Worm (Caenorhabditis elegans): ENCODE data around the gene C56A3.8.

DNA sequence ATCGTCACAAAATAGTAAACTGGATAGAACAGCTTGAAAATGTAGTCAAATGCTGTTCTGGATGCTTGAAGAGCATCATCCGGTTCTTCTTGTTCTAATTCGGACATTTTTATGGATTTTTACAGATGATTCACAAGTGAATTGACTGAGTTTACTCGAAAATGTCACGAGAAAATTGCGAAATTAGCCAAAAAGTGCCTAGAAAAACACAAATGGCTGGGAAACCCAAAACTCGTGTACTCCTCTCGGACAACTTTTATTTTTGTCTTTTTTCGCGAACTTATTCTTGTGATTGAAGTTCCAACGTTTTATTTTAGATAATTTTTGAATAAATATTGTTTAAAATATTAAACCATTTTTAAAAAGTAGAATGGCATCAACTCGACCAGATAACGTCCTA lies 8.5 kb upstream of the C56A3.8 start, which contains the start of the genes C56A3.4 and C56A3.5:
- TF ChIP-seq cog-1 (tag; optimal IDR thresholded peaks at IDR 0.05) (no peak), T22C8.4 (GFP tag; IDR thresholded peaks at IDR 0.05) (no peak), flt-1 (GFP tag; IDR thresholded peaks at IDR 0.05) (no peak), ztf-29 (GFP tag; IDR thresholded peaks at IDR 0.05) (no peak), med-1 (GFP tag; optimal IDR thresholded peaks at IDR 0.05; ENCODE audit: insufficient read depth) (no peak), klf-2 (GFP tag; conservative IDR thresholded peaks at IDR 0.05) (no peak), tab-1 (GFP tag; IDR thresholded peaks at IDR 0.05) (no peak), ztf-23 (GFP tag; IDR thresholded peaks at IDR 0.05) (no peak)

Measured in whole organism, midembryonic.